Worm (Caenorhabditis elegans) whole organism, L1 larva: ENCODE results near the gene F08F1.4.
A peak's percentile ranks its signal among the peaks of the same experiment; 100 is the strongest.

Experiments
- aha-1 ChIP-seq: fragments of 150-350 bp; optimal IDR thresholded peaks from 2 replicates; lab custom pipeline; 2014; ENCODE audit warnings: missing biosample characterization, missing genetic modification characterization
- aly-2 ChIP-seq: fragments of 150-350 bp; optimal IDR thresholded peaks from 2 replicates; lab custom pipeline; 2014; ENCODE audit warnings: missing biosample characterization, missing genetic modification characterization
- ama-1 ChIP-seq: fragments of 150-350 bp; optimal IDR thresholded peaks from 2 replicates; lab custom pipeline; 2014
- ceh-82 ChIP-seq, 3 experiments: fragments of 150-350 bp in 1 of 3; sonication (generic microtip) in 2 of 3; optimal IDR thresholded peaks; 2 replicates each; lab custom pipeline; 2014 to 2017; ENCODE audit warnings: missing biosample characterization in 3 of 3, missing genetic modification characterization in 3 of 3
- egl-27 ChIP-seq, 2 experiments: fragments of 150-350 bp in 1 of 2; sonication (generic microtip); optimal IDR thresholded peaks; 3 replicates each; lab custom pipeline; 2017 to 2018; ENCODE audit warnings: missing biosample characterization in 2 of 2, missing genetic modification characterization in 2 of 2, missing genetic modification reagents in 2 of 2
- elt-3 ChIP-seq, 6 experiments: fragments of 150-350 bp in 1 of 6; sonication (generic microtip); optimal IDR thresholded peaks; 2 replicates each; lab custom pipeline; 2017 to 2018; ENCODE audit warnings: missing biosample characterization in 6 of 6, missing genetic modification characterization in 6 of 6, inconsistent platforms in 1 of 6
- lin-15B ChIP-seq: fragments of 150-350 bp; sonication (generic microtip); optimal IDR thresholded peaks from 3 replicates; lab custom pipeline; 2014; ENCODE audit warnings: missing biosample characterization, missing genetic modification characterization
- lin-35 ChIP-seq, 2 experiments: fragments of 150-350 bp; optimal IDR thresholded peaks; 2 replicates each; lab custom pipeline; 2014; ENCODE audit warnings: missing biosample characterization in 2 of 2, missing genetic modification characterization in 2 of 2, missing genetic modification reagents in 2 of 2
- nhr-237 ChIP-seq: fragments of 150-350 bp; optimal IDR thresholded peaks from 2 replicates; lab custom pipeline; 2014; ENCODE audit warnings: missing biosample characterization, missing genetic modification characterization
- nhr-90 ChIP-seq: sonication (generic microtip); optimal IDR thresholded peaks from 2 replicates; lab custom pipeline; 2016; ENCODE audit warnings: mild to moderate bottlenecking, missing genetic modification characterization, missing compliant biosample characterization; ENCODE audit not compliant: poor library complexity
- skn-1 ChIP-seq: fragments of 150-350 bp; optimal IDR thresholded peaks from 2 replicates; lab custom pipeline; 2014; ENCODE audit warnings: missing biosample characterization, missing genetic modification characterization
- swsn-7 ChIP-seq: sonication (generic microtip); optimal IDR thresholded peaks from 2 replicates; lab custom pipeline; 2016; ENCODE audit warnings: missing genetic modification characterization, missing compliant biosample characterization
- unc-62 ChIP-seq: fragments of 150-350 bp; optimal IDR thresholded peaks from 2 replicates; lab custom pipeline; 2014; ENCODE audit warnings: missing biosample characterization, missing genetic modification reagents, missing genetic modification characterization

DNA sequence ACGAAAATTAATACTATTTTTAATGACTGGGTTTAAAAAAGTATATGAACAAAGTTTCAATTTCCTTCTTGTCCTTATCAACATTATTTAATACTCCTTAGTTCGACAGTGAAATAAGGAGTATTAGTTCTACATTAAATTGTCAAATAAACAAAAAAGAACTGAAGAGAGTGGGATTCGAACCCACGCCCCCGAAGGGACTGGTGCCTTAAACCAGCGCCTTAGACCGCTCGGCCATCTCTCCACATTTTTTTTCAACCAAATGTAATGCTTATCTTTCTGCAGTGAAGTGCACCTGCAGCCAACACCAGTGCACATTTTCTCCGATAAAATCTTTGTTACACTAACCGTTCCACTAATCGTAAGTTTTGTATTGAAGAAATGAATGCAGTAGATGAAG is 6.0 kb downstream of the F08F1.4 start:
- TF ChIP-seq unc-62 (no peak), skn-1 (tag; lab: Kevin White, UChicago) (no peak), elt-3 (tag; optimal IDR thresholded peaks at IDR 0.05; lab: Kevin White, UChicago) (no peak), aha-1 (no peak), aly-2 (tag; lab: Kevin White, UChicago) (no peak), swsn-7 (no peak), ceh-82 (tag; optimal IDR thresholded peaks at IDR 0.05; lab: Kevin White, UChicago) (no peak), lin-35 (GFP tag; optimal IDR thresholded peaks at IDR 0.05; lab: Kevin White, UChicago) (peak in 1 of 2 experiments; percentile 26), lin-15B (tag; lab: Kevin White, UChicago) (no peak), nhr-90 (tag; lab: Kevin White, UChicago) (no peak), egl-27 (tag; optimal IDR thresholded peaks at IDR 0.05; lab: Kevin White, UChicago) (no peak), ama-1 (lab: Kevin White, UChicago) (no peak), nhr-237 (tag; lab: Kevin White, UChicago) (no peak)
